Worm (Caenorhabditis elegans): Measurements from ENCODE around the gene E04F6.15.

DNA sequence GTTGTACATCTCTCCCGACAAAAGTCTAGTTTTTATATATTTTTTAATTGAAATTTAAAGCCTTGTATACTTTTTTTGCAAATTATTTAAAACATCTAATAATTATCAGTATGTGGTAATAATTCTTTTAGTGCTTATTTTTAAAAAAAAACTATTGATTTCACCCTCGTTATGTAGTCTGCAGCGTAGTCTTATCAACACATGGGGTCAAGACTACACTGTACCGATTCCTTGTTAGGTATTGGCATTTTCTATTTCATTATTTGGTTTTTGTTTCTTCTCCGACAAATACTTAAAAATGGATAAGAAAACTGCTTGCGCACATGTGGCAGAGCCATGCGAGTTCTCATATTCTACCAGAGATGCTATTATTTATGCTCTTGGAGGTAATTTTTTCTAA lies 14.0 kb downstream of the E04F6.15 start, which contains the start of gene maoc-1:
- no peak for TF ChIP-seq aly-2 (tag; optimal IDR thresholded peaks at IDR 0.05)
- no peak for TF ChIP-seq sptf-1 (tag; optimal IDR thresholded peaks at IDR 0.05)
- no peak for TF ChIP-seq pax-3 (tag; optimal IDR thresholded peaks at IDR 0.05)
- TF ChIP-seq lsy-2 (tag; optimal IDR thresholded peaks at IDR 0.05), result no peak
- no peak for TF ChIP-seq lin-13 (GFP tag; optimal IDR thresholded peaks at IDR 0.05)
- no peak for TF ChIP-seq dsc-1 (tag; optimal IDR thresholded peaks at IDR 0.05)
- no peak for TF ChIP-seq ztf-4 (tag; optimal IDR thresholded peaks at IDR 0.05)

All from whole organism, L1 larva.